Fruit fly (Drosophila melanogaster): ENCODE data around the gene CG32022.

The CG32022 gene

DNA sequence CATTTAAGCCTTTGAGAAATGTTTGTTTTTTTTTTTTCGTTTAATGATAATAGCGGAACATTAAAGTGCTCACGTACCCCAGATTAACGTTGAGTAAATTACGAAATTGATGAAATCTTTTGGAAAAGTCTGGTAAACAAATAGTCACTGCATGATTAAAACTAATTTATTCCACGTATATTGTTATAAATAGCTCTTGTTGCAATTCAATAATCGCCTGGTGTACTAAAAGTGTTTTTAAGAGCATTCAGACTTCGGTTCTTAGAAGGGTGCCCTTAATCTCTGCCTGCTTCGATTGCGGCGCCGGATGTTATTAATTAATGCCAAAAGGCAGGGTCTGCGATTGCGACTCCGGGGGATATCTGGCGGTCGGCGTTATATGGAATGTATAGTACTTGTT, 12.2 kb downstream of the CG32022 start (continued):
- TF ChIP-seq CG10543 (GFP tag; optimal IDR thresholded peaks at IDR 0.05) (peak; percentile 16), Atf6 (GFP tag; IDR thresholded peaks at IDR 0.05) (peak; percentile 63), lilli (GFP tag; optimal IDR thresholded peaks at IDR 0.05) (peak; percentile 25), Sox100B (GFP tag; optimal IDR thresholded peaks at IDR 0.05) (no peak), sd (tag; optimal IDR thresholded peaks at IDR 0.05) (peak; percentile 21), en (GFP tag; optimal IDR thresholded peaks at IDR 0.05) (no peak), exex (tag; optimal IDR thresholded peaks at IDR 0.05) (peak; percentile 13), CG1602 (GFP tag; optimal IDR thresholded peaks at IDR 0.05) (no peak), cwo (GFP tag; optimal IDR thresholded peaks at IDR 0.05) (peak; percentile 33), dysf (GFP tag; IDR thresholded peaks at IDR 0.05) (0 out of 3 replicates have a peak, but pooled peaks have one; percentile 37), CG12769 (tag; optimal IDR thresholded peaks at IDR 0.05) (peak; percentile 27), sug (tag; optimal IDR thresholded peaks at IDR 0.05) (peak; percentile 84), unc-4 (GFP tag; IDR thresholded peaks at IDR 0.05; ENCODE audit: partially characterized antibody) (no peak), Gug (GFP tag; IDR thresholded peaks at IDR 0.05) (no peak), CG2120 (GFP tag; optimal IDR thresholded peaks at IDR 0.05) (peak; percentile 61), Dip3 (GFP tag; optimal IDR thresholded peaks at IDR 0.05) (peak; percentile 25), CG3281 (GFP tag; optimal IDR thresholded peaks at IDR 0.05) (peak; percentile 24), pho (GFP tag; optimal IDR thresholded peaks at IDR 0.05) (peak; percentile 33), pb (GFP tag; optimal IDR thresholded peaks at IDR 0.05) (no peak), lab (GFP tag; optimal IDR thresholded peaks at IDR 0.05) (peak; percentile 6), Hr78 (GFP tag; optimal IDR thresholded peaks at IDR 0.05) (no peak)

dm6 chr3L:8707821-8708220, 13.3 kb downstream of the CG32022 start:
- 0 out of 3 replicates have a peak, but pooled peaks have one; percentile 18 for TF ChIP-seq Aef1 (GFP tag; IDR thresholded peaks at IDR 0.05)
- TF ChIP-seq gem (tag; optimal IDR thresholded peaks at IDR 0.05): peak; percentile 6
- 0 out of 2 replicates have a peak, but pooled peaks have one; percentile 15 for TF ChIP-seq Rfx (GFP tag; IDR thresholded peaks at IDR 0.05)
- TF ChIP-seq CG31388 (GFP tag; optimal IDR thresholded peaks at IDR 0.05): no peak
- TF ChIP-seq MESR4 (GFP tag; optimal IDR thresholded peaks at IDR 0.05): no peak
- no peak for TF ChIP-seq al (GFP tag; IDR thresholded peaks at IDR 0.05)
- 0 out of 3 replicates have a peak, but pooled peaks have one; percentile 37 for TF ChIP-seq CG11456 (GFP tag; IDR thresholded peaks at IDR 0.05)
- TF ChIP-seq Gug (GFP tag; IDR thresholded peaks at IDR 0.05): 0 out of 4 replicates have a peak, but pooled peaks have one; percentile 13
- TF ChIP-seq CG17361 (GFP tag; IDR thresholded peaks at IDR 0.05): 0 out of 3 replicates have a peak, but pooled peaks have one; percentile 34
- TF ChIP-seq CG17385 (GFP tag; optimal IDR thresholded peaks at IDR 0.05): no peak
- TF ChIP-seq CG2202 (tag; optimal IDR thresholded peaks at IDR 0.05): no peak

DNA sequence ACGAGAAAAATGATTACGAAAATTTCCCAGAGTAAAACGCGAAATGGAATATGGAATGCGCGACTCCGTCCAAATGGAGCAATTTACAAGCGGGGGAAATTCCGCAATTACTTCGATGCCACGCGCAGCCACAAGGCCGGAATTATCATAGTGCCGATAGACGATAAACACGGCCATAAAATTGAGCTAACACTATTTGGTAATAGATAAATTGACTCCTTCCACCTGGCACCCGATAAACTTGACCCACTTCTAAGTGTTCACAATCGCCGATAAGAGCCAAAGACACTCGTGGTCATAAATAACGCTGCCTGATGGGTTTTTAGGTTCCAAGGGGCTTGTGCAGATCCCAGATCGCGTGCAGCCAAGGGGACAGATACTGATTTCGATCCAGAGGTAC, 14.0 kb downstream of the CG32022 start:
- TF ChIP-seq CG4404 (GFP tag; IDR thresholded peaks at IDR 0.05) (no peak), mam (GFP tag; optimal IDR thresholded peaks at IDR 0.05) (no peak), crc (GFP tag; optimal IDR thresholded peaks at IDR 0.05) (no peak), CG12769 (tag; optimal IDR thresholded peaks at IDR 0.05) (peak; percentile 41), Pdp1 (GFP tag; optimal IDR thresholded peaks at IDR 0.05) (peak in 1 of 2 experiments; percentile 14), CG8290 (GFP tag; optimal IDR thresholded peaks at IDR 0.05) (no peak), CG8290 (tag; optimal IDR thresholded peaks at IDR 0.05) (peak in 1 of 2 experiments; percentile 2), CG16815 (GFP tag; optimal IDR thresholded peaks at IDR 0.05) (no peak), CG17802 (tag; optimal IDR thresholded peaks at IDR 0.05) (no peak), HmgD (GFP tag; optimal IDR thresholded peaks at IDR 0.05) (no peak), lab (GFP tag; optimal IDR thresholded peaks at IDR 0.05) (peak; percentile 41), sd (tag; optimal IDR thresholded peaks at IDR 0.05) (peak; percentile 60), nerfin-2 (GFP tag; IDR thresholded peaks at IDR 0.05; ENCODE audit: partially characterized antibody) (0 out of 2 replicates have a peak, but pooled peaks have one; percentile 27), Med (GFP tag) (peak; percentile 64), CG6175 (GFP tag; IDR thresholded peaks at IDR 0.05) (peak; percentile 53; the same call in 1 of the 3 replicates), CG1603 (tag; optimal IDR thresholded peaks at IDR 0.05) (no peak), cwo (GFP tag; optimal IDR thresholded peaks at IDR 0.05) (peak; percentile 57), gfzf (GFP tag; optimal IDR thresholded peaks at IDR 0.05) (no peak), gt (GFP tag; IDR thresholded peaks at IDR 0.05) (no peak), mirr (GFP tag; optimal IDR thresholded peaks at IDR 0.05) (peak; percentile 69), exex (tag; optimal IDR thresholded peaks at IDR 0.05) (peak; percentile 48), knrl (GFP tag; IDR thresholded peaks at IDR 0.05; ENCODE audit: partially characterized antibody) (no peak), sug (tag; optimal IDR thresholded peaks at IDR 0.05) (peak; percentile 65)
